Fruit fly (Drosophila melanogaster) whole organism, embryonic: Measurements from ENCODE around the gene Mst98Ca.

Source experiments
- CG1024 ChIP-seq: fragments of 200-800 bp; sonication (Bioruptor generic); IDR thresholded peaks from 2 replicates; pipeline ENCODE4 v1.3.6; 2022; ENCODE audit warnings: missing biosample characterization, missing genetic modification characterization
- CG11696 ChIP-seq: fragments of 200-800 bp; sonication (Bioruptor generic); IDR thresholded peaks from 2 replicates; pipeline ENCODE4 v1.3.6; 2022; ENCODE audit warnings: missing biosample characterization, missing genetic modification characterization
- CG11723 ChIP-seq: fragments of 200-800 bp; sonication (Bioruptor generic); optimal IDR thresholded peaks from 2 replicates; lab custom pipeline; 2017; ENCODE audit warnings: missing biosample characterization, mild to moderate bottlenecking, missing genetic modification characterization
- CG12299 ChIP-seq: fragments of 200-800 bp; sonication (Bioruptor generic); optimal IDR thresholded peaks from 2 replicates; lab custom pipeline; 2018; ENCODE audit warnings: missing biosample characterization, mild to moderate bottlenecking, missing genetic modification characterization
- CG13424 ChIP-seq: fragments of 200-800 bp; sonication (Bioruptor generic); optimal IDR thresholded peaks from 2 replicates; lab custom pipeline; 2019; ENCODE audit warnings: missing biosample characterization, mild to moderate bottlenecking, missing genetic modification characterization, moderate library complexity
- CG17385 ChIP-seq: fragments of 200-800 bp; sonication (Bioruptor generic); optimal IDR thresholded peaks from 3 replicates; lab custom pipeline; 2018; ENCODE audit warnings: missing biosample characterization, mild to moderate bottlenecking, missing genetic modification characterization
- CG1832 ChIP-seq: fragments of 200-800 bp; sonication (Bioruptor generic); optimal IDR thresholded peaks from 2 replicates; lab custom pipeline; 2017; ENCODE audit warnings: missing biosample characterization, mild to moderate bottlenecking, missing genetic modification characterization, inconsistent platforms
- CG3065 ChIP-seq: fragments of 200-800 bp; sonication (Bioruptor generic); optimal IDR thresholded peaks from 2 replicates; lab custom pipeline; 2016; ENCODE audit warnings: missing biosample characterization, missing genetic modification characterization
- CG33213 ChIP-seq: fragments of 200-800 bp; sonication (Bioruptor generic); optimal IDR thresholded peaks from 3 replicates; lab custom pipeline; 2016; ENCODE audit warnings: missing biosample characterization, missing genetic modification characterization
- CG4617 ChIP-seq: fragments of 200-800 bp; sonication (Bioruptor generic); optimal IDR thresholded peaks from 3 replicates; lab custom pipeline; 2016; ENCODE audit warnings: missing biosample characterization, missing genetic modification characterization, borderline replicate concordance
- CG5245 ChIP-seq: fragments of 200-800 bp; sonication (Bioruptor generic); optimal IDR thresholded peaks from 3 replicates; lab custom pipeline; 2016; ENCODE audit warnings: missing biosample characterization, missing genetic modification characterization
- CG7357 ChIP-seq: fragments of 200-800 bp; sonication (Bioruptor generic); IDR thresholded peaks from 3 replicates; pipeline ENCODE4 v1.3.6; 2022; ENCODE audit warnings: missing biosample characterization, missing genetic modification characterization
- D ChIP-seq, 2 experiments: fragments of 200-800 bp in 1 of 2; fragments of >200 bp in 1 of 2; sonication (Bioruptor generic) in 1 of 2; optimal IDR thresholded peaks; 2 replicates in 1 of 2; 3 replicates in 1 of 2; lab custom pipeline; 2017; ENCODE audit warnings: mild to moderate bottlenecking in 1 of 2, missing biosample characterization in 1 of 2, missing genetic modification characterization in 1 of 2, missing genetic modification reagents in 1 of 2
- Deaf1 ChIP-seq: fragments of 200-800 bp; optimal IDR thresholded peaks from 3 replicates; lab custom pipeline; 2019; ENCODE audit warnings: missing biosample characterization, mild to moderate bottlenecking, missing genetic modification characterization, moderate library complexity
- ERR ChIP-seq: fragments of 200-800 bp; sonication (Bioruptor generic); optimal IDR thresholded peaks from 2 replicates; lab custom pipeline; 2016; ENCODE audit warnings: missing biosample characterization, missing genetic modification characterization
- Ets65A ChIP-seq: fragments of 200-800 bp; sonication (Bioruptor generic); peaks from one replicate; lab custom pipeline; 2016; ENCODE audit warnings: missing biosample characterization, missing genetic modification characterization
- Fer1 ChIP-seq: fragments of 200-800 bp; sonication (Bioruptor generic); optimal IDR thresholded peaks from 2 replicates; lab custom pipeline; 2017; ENCODE audit warnings: missing biosample characterization, mild to moderate bottlenecking, missing genetic modification characterization
- Fer2 ChIP-seq: fragments of 200-800 bp; sonication (Bioruptor generic); optimal IDR thresholded peaks from 2 replicates; lab custom pipeline; 2018; ENCODE audit warnings: missing biosample characterization, mild to moderate bottlenecking, missing genetic modification characterization, moderate library complexity
- HmgD ChIP-seq: fragments of 200-800 bp; sonication (Bioruptor generic); optimal IDR thresholded peaks from 3 replicates; lab custom pipeline; 2016; ENCODE audit warnings: missing biosample characterization, missing genetic modification characterization
- Myb ChIP-seq: fragments of 200-800 bp; sonication (Bioruptor generic); optimal IDR thresholded peaks from 2 replicates; lab custom pipeline; 2016; ENCODE audit warnings: missing biosample characterization, missing genetic modification characterization
- NC2α ChIP-seq: fragments of 200-800 bp; sonication (Bioruptor generic); optimal IDR thresholded peaks from 2 replicates; lab custom pipeline; 2016; ENCODE audit warnings: missing biosample characterization, missing genetic modification characterization
- Nf-YA ChIP-seq: fragments of 200-800 bp; sonication (Bioruptor generic); IDR thresholded peaks from 2 replicates; pipeline ENCODE4 v1.3.6; 2022; ENCODE audit warnings: missing biosample characterization, missing genetic modification characterization
- Poxn ChIP-seq: fragments of 200-800 bp; sonication (Bioruptor generic); IDR thresholded peaks from 2 replicates; pipeline ENCODE4 v1.3.6; 2022; ENCODE audit warnings: missing biosample characterization, missing genetic modification characterization
- Ravus ChIP-seq: fragments of 200-800 bp; sonication (Bioruptor generic); IDR thresholded peaks from 2 replicates; pipeline ENCODE4 v1.3.6; 2022; ENCODE audit warnings: missing biosample characterization, missing genetic modification characterization
- Sox102F ChIP-seq: fragments of 200-800 bp; sonication (Bioruptor generic); optimal IDR thresholded peaks from 2 replicates; lab custom pipeline; 2018; ENCODE audit warnings: missing biosample characterization, mild to moderate bottlenecking, missing genetic modification characterization, moderate library complexity
- Stat92E ChIP-seq, 3 experiments: fragments of >200 bp in 2 of 3; fragments of 200-800 bp in 1 of 3; sonication (Bioruptor generic) in 1 of 3; optimal IDR thresholded peaks; 2 replicates each; lab custom pipeline; 2017 to 2019; ENCODE audit warnings: missing biosample characterization in 3 of 3, missing genetic modification characterization in 3 of 3, mild to moderate bottlenecking in 1 of 3, moderate library complexity in 1 of 3
- YL-1 ChIP-seq: fragments of 200-800 bp; sonication (Bioruptor generic); optimal IDR thresholded peaks from 3 replicates; lab custom pipeline; 2017; ENCODE audit warnings: missing biosample characterization, mild to moderate bottlenecking, missing genetic modification characterization
- ap ChIP-seq: fragments of 200-800 bp; sonication (Bioruptor generic); IDR thresholded peaks from 2 replicates; pipeline ENCODE4 v1.3.6; 2022; ENCODE audit warnings: missing biosample characterization, missing genetic modification characterization
- az2 ChIP-seq: fragments of 200-800 bp; sonication (Bioruptor generic); optimal IDR thresholded peaks from 3 replicates; lab custom pipeline; 2016; ENCODE audit warnings: missing biosample characterization, missing genetic modification characterization
- bcd ChIP-seq: fragments of 200-800 bp; sonication (Bioruptor generic); optimal IDR thresholded peaks from 2 replicates; lab custom pipeline; 2017; ENCODE audit warnings: missing biosample characterization, mild to moderate bottlenecking, missing genetic modification characterization
- br ChIP-seq: fragments of >200 bp; optimal IDR thresholded peaks from 2 replicates; lab custom pipeline; 2017
- caup ChIP-seq: fragments of 200-800 bp; sonication (Bioruptor generic); optimal IDR thresholded peaks from 3 replicates; lab custom pipeline; 2017; ENCODE audit warnings: missing biosample characterization, mild to moderate bottlenecking, missing genetic modification characterization, moderate library complexity; ENCODE audit not compliant: severe bottlenecking
- dmrt99B ChIP-seq: fragments of 200-800 bp; sonication (Bioruptor generic); optimal IDR thresholded peaks from 2 replicates; lab custom pipeline; 2018; ENCODE audit warnings: missing biosample characterization, mild to moderate bottlenecking, missing genetic modification characterization, moderate library complexity
- dysf ChIP-seq: fragments of 200-800 bp; sonication (Bioruptor generic); IDR thresholded peaks from 3 replicates; pipeline ENCODE4 v1.3.6; 2022; ENCODE audit warnings: missing biosample characterization, missing genetic modification characterization
- en ChIP-seq: fragments of 200-800 bp; sonication (Bioruptor generic); optimal IDR thresholded peaks from 2 replicates; lab custom pipeline; 2016; ENCODE audit warnings: missing biosample characterization, missing genetic modification characterization
- inv ChIP-seq: fragments of 200-800 bp; sonication (Bioruptor generic); IDR thresholded peaks from 2 replicates; pipeline ENCODE4 v1.3.6; 2022; ENCODE audit warnings: missing biosample characterization, missing genetic modification characterization; ENCODE audit not compliant: partially characterized antibody
- jing ChIP-seq: fragments of 200-800 bp; sonication (Bioruptor generic); optimal IDR thresholded peaks from 2 replicates; lab custom pipeline; 2018; ENCODE audit warnings: missing biosample characterization, mild to moderate bottlenecking, missing genetic modification characterization
- lab ChIP-seq: fragments of 200-800 bp; sonication (Bioruptor generic); optimal IDR thresholded peaks from 3 replicates; lab custom pipeline; 2017; ENCODE audit warnings: missing biosample characterization, missing genetic modification characterization, mild to moderate bottlenecking, moderate library complexity, missing genetic modification reagents
- lilli ChIP-seq: fragments of 200-800 bp; sonication (Bioruptor generic); optimal IDR thresholded peaks from 3 replicates; lab custom pipeline; 2016; ENCODE audit warnings: missing biosample characterization, missing genetic modification characterization
- lola ChIP-seq, 3 experiments: fragments of >200 bp in 2 of 3; fragments of 200-800 bp in 1 of 3; sonication (Bioruptor generic) in 1 of 3; optimal IDR thresholded peaks; 2 replicates each; lab custom pipeline; 2017 to 2019; ENCODE audit warnings: missing biosample characterization in 3 of 3, missing genetic modification characterization in 3 of 3, mild to moderate bottlenecking in 1 of 3, moderate library complexity in 1 of 3
- mam ChIP-seq: fragments of 200-800 bp; sonication (Bioruptor generic); optimal IDR thresholded peaks from 3 replicates; lab custom pipeline; 2016; ENCODE audit warnings: missing biosample characterization, missing genetic modification characterization
- nerfin-2 ChIP-seq: fragments of 200-800 bp; sonication (Bioruptor generic); IDR thresholded peaks from 2 replicates; pipeline ENCODE4 v1.3.6; 2022; ENCODE audit warnings: missing biosample characterization, missing genetic modification characterization; ENCODE audit not compliant: partially characterized antibody
- onecut ChIP-seq: fragments of 200-800 bp; sonication (Bioruptor generic); IDR thresholded peaks from 2 replicates; pipeline ENCODE4 v1.3.6; 2022; ENCODE audit warnings: missing biosample characterization, missing genetic modification characterization
- org-1 ChIP-seq: fragments of 200-800 bp; sonication (Bioruptor generic); optimal IDR thresholded peaks from 2 replicates; lab custom pipeline; 2017; ENCODE audit warnings: missing biosample characterization, missing genetic modification characterization
- ro ChIP-seq: fragments of 200-800 bp; sonication (Bioruptor generic); IDR thresholded peaks from 2 replicates; pipeline ENCODE4 v1.3.6; 2022; ENCODE audit warnings: missing biosample characterization, missing genetic modification characterization
- slbo ChIP-seq: fragments of 200-800 bp; sonication (Bioruptor generic); IDR thresholded peaks from 2 replicates; pipeline ENCODE4 v1.3.6; 2022; ENCODE audit warnings: missing biosample characterization, missing genetic modification characterization
- tgo ChIP-seq: fragments of 200-800 bp; sonication (Bioruptor generic); IDR thresholded peaks from 3 replicates; pipeline ENCODE4 v1.3.6; 2022; ENCODE audit warnings: missing biosample characterization, missing genetic modification characterization
- unpg ChIP-seq: fragments of 200-800 bp; sonication (Bioruptor generic); optimal IDR thresholded peaks from 3 replicates; lab custom pipeline; 2018; ENCODE audit warnings: missing biosample characterization, mild to moderate bottlenecking, missing genetic modification characterization, moderate library complexity
- wdn ChIP-seq: fragments of 200-800 bp; sonication (Bioruptor generic); IDR thresholded peaks from 2 replicates; pipeline ENCODE4 v1.3.6; 2022; ENCODE audit warnings: missing biosample characterization, missing genetic modification characterization
- wor ChIP-seq: fragments of 200-800 bp; sonication (Bioruptor generic); IDR thresholded peaks from 2 replicates; pipeline ENCODE4 v1.3.6; 2022; ENCODE audit warnings: missing biosample characterization, missing genetic modification characterization
- zen ChIP-seq: fragments of 200-800 bp; sonication (Bioruptor generic); optimal IDR thresholded peaks from 3 replicates; lab custom pipeline; 2018; ENCODE audit warnings: missing biosample characterization, mild to moderate bottlenecking, missing genetic modification characterization, moderate library complexity

Gene Mst98Ca

DNA sequence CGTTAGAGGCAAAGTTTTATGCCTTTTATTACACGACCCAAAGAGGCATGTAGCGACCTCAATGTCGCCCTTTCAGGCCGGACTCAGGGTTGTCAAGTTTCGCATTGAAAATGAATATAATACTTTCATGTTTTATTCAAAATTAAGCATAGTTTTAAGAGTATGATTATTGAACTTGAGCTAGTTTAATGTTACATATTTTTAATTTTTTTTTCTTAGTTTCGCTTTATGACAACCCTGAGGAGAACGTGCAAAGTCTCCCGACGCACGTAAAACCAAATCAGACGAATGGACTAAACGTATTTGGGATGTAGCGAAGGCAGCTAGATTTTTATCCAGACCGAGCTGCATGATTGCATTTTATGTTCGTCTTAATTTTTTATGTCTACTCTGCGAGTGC is 14.8 kb downstream of the Mst98Ca start (continued):
- TF ChIP-seq Stat92E (GFP tag; optimal IDR thresholded peaks at IDR 0.05; lab: Kevin White, UChicago) (no peak), CG11723 (GFP tag; lab: Kevin White, UChicago) (no peak), Nf-YA (GFP tag; lab: Robert Waterston, UW) (peak; percentile 31; the same call in 1 of the 2 replicates), dysf (peak; percentile 16; the same call in 1 of the 3 replicates), Sox102F (GFP tag; lab: Kevin White, UChicago) (peak; percentile 41), zen (tag; lab: Kevin White, UChicago) (no peak), ro (GFP tag; lab: Robert Waterston, UW) (no peak), HmgD (GFP tag; lab: Kevin White, UChicago) (no peak), onecut (GFP tag; lab: Robert Waterston, UW) (no peak), NC2α (GFP tag; lab: Kevin White, UChicago) (no peak), lilli (GFP tag; lab: Kevin White, UChicago) (no peak), CG1832 (GFP tag; lab: Kevin White, UChicago) (no peak), jing (GFP tag; lab: Kevin White, UChicago) (no peak), Poxn (no peak), inv (GFP tag; lab: Robert Waterston, UW) (no peak), tgo (GFP tag; lab: Robert Waterston, UW) (no peak), CG4617 (GFP tag; lab: Kevin White, UChicago) (no peak), dmrt99B (tag; lab: Kevin White, UChicago) (peak; percentile 39), wdn (no peak), bcd (GFP tag; lab: Kevin White, UChicago) (no peak), caup (no peak), Fer1 (GFP tag; lab: Kevin White, UChicago) (no peak), Ets65A (peak; percentile 86), ap (0 out of 2 replicates have a peak, but pooled peaks have one; percentile 18), CG12299 (tag; lab: Kevin White, UChicago) (no peak), az2 (GFP tag; lab: Kevin White, UChicago) (peak; percentile 0), en (no peak), lola (GFP tag; optimal IDR thresholded peaks at IDR 0.05; lab: Kevin White, UChicago) (no peak), CG13424 (peak; percentile 20), mam (GFP tag; lab: Kevin White, UChicago) (no peak), br (lab: Kevin White, UChicago) (no peak), lab (GFP tag; lab: Kevin White, UChicago) (peak; percentile 17), wor (GFP tag; lab: Robert Waterston, UW) (no peak), CG7357 (GFP tag; lab: Robert Waterston, UW) (no peak), CG11696 (no peak), Myb (no peak), Fer2 (tag; lab: Kevin White, UChicago) (no peak), CG33213 (GFP tag; lab: Kevin White, UChicago) (no peak), Deaf1 (tag; lab: Kevin White, UChicago) (no peak), org-1 (GFP tag; lab: Kevin White, UChicago) (no peak), CG3065 (GFP tag; lab: Kevin White, UChicago) (no peak), CG5245 (GFP tag; lab: Kevin White, UChicago) (no peak), ERR (GFP tag; lab: Kevin White, UChicago) (no peak), Ravus (GFP tag; lab: Robert Waterston, UW) (no peak), D (optimal IDR thresholded peaks at IDR 0.05; lab: Kevin White, UChicago) (no peak), D (GFP tag; optimal IDR thresholded peaks at IDR 0.05; lab: Kevin White, UChicago) (no peak), YL-1 (GFP tag; lab: Kevin White, UChicago) (no peak), nerfin-2 (GFP tag; lab: Robert Waterston, UW) (no peak), CG1024 (GFP tag; lab: Robert Waterston, UW) (no peak), CG17385 (GFP tag; lab: Kevin White, UChicago) (peak; percentile 2), unpg (GFP tag; lab: Kevin White, UChicago) (peak; percentile 36), slbo (GFP tag; lab: Robert Waterston, UW) (no peak)
